Worm (Caenorhabditis elegans) whole organism, L4/young adult: ENCODE measurements around the gene cec-7.

Experiments used
- W03F9.2 ChIP-seq: fragments of 150-350 bp; optimal IDR thresholded peaks from 2 replicates; lab custom pipeline; 2014; ENCODE audit warnings: missing biosample characterization, missing genetic modification characterization
- dao-5 ChIP-seq: sonication (generic microtip); optimal IDR thresholded peaks from 2 replicates; lab custom pipeline; 2016; ENCODE audit warnings: missing genotype, missing genetic modification characterization, moderate library complexity, missing compliant biosample characterization
- him-1 ChIP-seq: sonication (generic microtip); optimal IDR thresholded peaks from 2 replicates; lab custom pipeline; 2016; ENCODE audit warnings: missing genotype, missing genetic modification reagents, missing genetic modification characterization, missing compliant biosample characterization

DNA sequence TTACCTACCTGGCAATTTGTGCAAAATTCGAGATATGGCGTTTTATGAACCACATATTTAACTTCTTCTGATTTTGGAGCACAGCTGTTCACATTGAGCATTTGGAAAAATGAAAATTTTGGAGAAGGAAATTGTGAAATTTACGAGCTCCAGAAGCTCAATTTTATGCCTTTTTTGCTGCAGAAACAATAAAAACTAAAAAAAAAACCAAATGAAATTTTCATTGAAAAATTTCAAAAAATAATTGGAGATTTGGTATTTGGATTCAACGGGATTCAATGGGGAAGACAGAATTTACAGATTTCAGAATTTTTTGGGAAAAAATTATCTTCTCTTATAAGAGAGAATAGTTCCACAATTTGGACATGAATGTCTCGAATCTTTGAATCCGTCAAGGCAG lies 20.7 kb downstream of the cec-7 start, which contains the start of gene Y37D8A.26:
- TF ChIP-seq him-1 (no peak), W03F9.2 (tag; lab: Kevin White, UChicago) (no peak), dao-5 (tag; lab: Kevin White, UChicago) (no peak)
